Worm (Caenorhabditis elegans): ENCODE measurements around the gene clec-72.
"Not testable (repeated sequence)": the region's sequence is repeated elsewhere in the genome, so short reads cannot be mapped to it uniquely, and the experiment has no call there.

Gene clec-72

ce11 chrIV:3941658-3942328 is 2.8 kb upstream of the clec-72 start, which contains the start of gene clec-174:
clec-174 (minus strand) TSS chrIV:3941708.
- TF ChIP-seq nhr-111 (GFP tag; optimal IDR thresholded peaks at IDR 0.05): no peak
- TF ChIP-seq nhr-77 (tag; optimal IDR thresholded peaks at IDR 0.05): peak; percentile 54
- peak; percentile 87 for TF ChIP-seq aha-1 (tag)
- no peak for TF ChIP-seq Y5F2A.4 (GFP tag; optimal IDR thresholded peaks at IDR 0.05)
- TF ChIP-seq unc-39 (tag; optimal IDR thresholded peaks at IDR 0.05): no peak
- TF ChIP-seq ceh-44 (GFP tag; IDR thresholded peaks at IDR 0.05): no peak
- TF ChIP-seq zip-11 (GFP tag; IDR thresholded peaks at IDR 0.05): no peak
- TF ChIP-seq pqm-1 (tag; optimal IDR thresholded peaks at IDR 0.05): peak; percentile 6
- peak; percentile 87 for TF ChIP-seq nhr-28 (tag; optimal IDR thresholded peaks at IDR 0.05)
- TF ChIP-seq ama-1 (optimal IDR thresholded peaks at IDR 0.05): no peak
- TF ChIP-seq ceh-32 (tag; optimal IDR thresholded peaks at IDR 0.05; ENCODE audit: poor library complexity): no peak
- TF ChIP-seq nhr-11 (tag; optimal IDR thresholded peaks at IDR 0.05): no peak
- TF ChIP-seq unc-62 (GFP tag; optimal IDR thresholded peaks at IDR 0.05 in 1 of 2): peak in 1 of 2 experiments; percentile 35
- no peak for TF ChIP-seq unc-62 (tag; optimal IDR thresholded peaks at IDR 0.05)
- no peak for TF ChIP-seq lin-15B (tag; optimal IDR thresholded peaks at IDR 0.05)
- no peak for TF ChIP-seq lin-13 (GFP tag; optimal IDR thresholded peaks at IDR 0.05)

- no peak for TF ChIP-seq T26A8.4 (GFP tag; IDR thresholded peaks at IDR 0.05)
- TF ChIP-seq madf-5 (GFP tag; IDR thresholded peaks at IDR 0.05): no peak
- TF ChIP-seq set-16 (GFP tag; IDR thresholded peaks at IDR 0.05): no peak
Measured at ce11 chrIV:3943003-3943402, 1.6 kb upstream of the clec-72 start, which contains the start of gene Y46C8AL.11. Y46C8AL.11 (plus strand) TSS chrIV:3943303.

ce11 chrIV:3947377-3947956 is 2.9 kb downstream of the clec-72 start:
- TF ChIP-seq egl-43 (GFP tag; IDR thresholded peaks at IDR 0.05) (peak; percentile 48; the same call in 1 of the 2 replicates), set-16 (GFP tag; IDR thresholded peaks at IDR 0.05) (peak; percentile 92), unc-62 (GFP tag; optimal IDR thresholded peaks at IDR 0.05 in 1 of 2) (peak in 1 of 2 experiments; percentile 52), Y48G9A.11 (GFP tag; IDR thresholded peaks at IDR 0.05) (0 out of 2 replicates have a peak, but pooled peaks have one; percentile 6), snpc-1.2 (GFP tag; IDR thresholded peaks at IDR 0.05) (0 out of 2 replicates have a peak, but pooled peaks have one; percentile 40)
- not testable (repeated sequence) for TF ChIP-seq unc-62 (tag; optimal IDR thresholded peaks at IDR 0.05)

DNA sequence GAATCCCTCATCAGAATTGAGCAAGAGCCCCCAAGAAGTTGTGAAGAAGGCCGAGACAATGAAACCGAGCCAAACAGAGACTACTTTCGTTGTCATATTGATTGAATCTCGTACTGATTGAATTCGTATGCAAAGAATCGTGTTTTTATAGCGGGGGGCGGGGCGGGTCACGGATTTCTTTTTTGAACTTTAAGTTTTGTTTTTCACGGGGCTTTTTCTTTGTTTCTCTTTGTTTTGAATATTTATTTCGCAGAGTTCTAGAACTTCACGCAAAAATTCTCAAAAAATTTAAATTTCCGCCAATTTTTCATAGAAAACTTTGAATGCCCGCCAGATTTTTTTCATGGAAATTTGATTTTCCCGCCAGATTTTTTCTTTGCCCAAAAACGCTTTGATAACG is 11.5 kb downstream of the clec-72 start, which contains the start of gene clec-73:
TSS of gene clec-73 (minus strand) at position 101 of the 400 bp plus-strand sequence.
- no peak for TF ChIP-seq egl-27 (tag; optimal IDR thresholded peaks at IDR 0.05)
- TF ChIP-seq mdl-1 (tag; optimal IDR thresholded peaks at IDR 0.05): no peak
- no peak for TF ChIP-seq daf-19 (GFP tag; conservative IDR thresholded peaks at IDR 0.05)
- TF ChIP-seq mep-1 (tag; optimal IDR thresholded peaks at IDR 0.05): no peak
- no peak for TF ChIP-seq nhr-25 (tag; optimal IDR thresholded peaks at IDR 0.05; ENCODE audit: borderline replicate concordance, insufficient read depth)
- TF ChIP-seq ZK337.2 (GFP tag; IDR thresholded peaks at IDR 0.05): no peak
- no peak for TF ChIP-seq zfp-3 (GFP tag; conservative IDR thresholded peaks at IDR 0.05)
- TF ChIP-seq lsy-2 (tag; optimal IDR thresholded peaks at IDR 0.05): no peak
- no peak for TF ChIP-seq F26F4.8 (GFP tag; conservative IDR thresholded peaks at IDR 0.05)

DNA sequence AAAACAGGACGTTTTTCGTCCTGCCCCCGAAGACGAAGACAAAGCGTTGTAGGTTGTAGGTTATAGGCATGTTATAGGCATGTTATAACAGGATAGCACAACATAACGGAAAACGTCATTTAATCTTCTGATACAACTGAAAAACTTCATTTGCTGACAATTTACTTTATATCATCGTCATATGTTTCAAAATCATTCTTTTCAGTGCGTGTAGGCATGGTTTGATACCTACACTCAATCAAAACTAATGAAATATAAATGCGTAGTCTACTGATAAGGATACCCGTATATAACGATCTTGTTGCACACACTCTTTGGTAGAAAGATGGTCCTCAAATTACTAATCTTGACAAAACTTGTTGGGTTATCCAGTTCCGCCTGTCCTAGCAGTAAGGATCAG is 12.1 kb downstream of the clec-72 start, which contains the start of gene clec-74:
TSS of gene clec-74 (plus strand) at position 301 of the 400 bp plus-strand sequence.
- TF ChIP-seq R02D3.7 (tag; optimal IDR thresholded peaks at IDR 0.05) (no peak), F44E2.7 (GFP tag; IDR thresholded peaks at IDR 0.05) (no peak)
